Fruit fly (Drosophila melanogaster): ENCODE results near the gene Gs1.

The Gs1 gene

dm6 chr2L:87255-87723 lies 44.6 kb upstream of the Gs1 start, which contains the start of gene net:
TSS of gene net (minus strand) at chr2L:87387.
- peak; percentile 14 for TF ChIP-seq mirr (GFP tag; optimal IDR thresholded peaks at IDR 0.05)
- TF ChIP-seq Doc2 (GFP tag; IDR thresholded peaks at IDR 0.05) = no peak
- no peak for TF ChIP-seq CG9797 (GFP tag; optimal IDR thresholded peaks at IDR 0.05)
- no peak for TF ChIP-seq Dll (GFP tag; IDR thresholded peaks at IDR 0.05; ENCODE audit: partially characterized antibody)
- peak; percentile 70 for TF ChIP-seq salm (tag; optimal IDR thresholded peaks at IDR 0.05)
- no peak for TF ChIP-seq CG1024 (GFP tag; IDR thresholded peaks at IDR 0.05)
- TF ChIP-seq CG12104 (GFP tag; optimal IDR thresholded peaks at IDR 0.05) = peak; percentile 50
- no peak for TF ChIP-seq CG30431 (GFP tag; optimal IDR thresholded peaks at IDR 0.05)
- TF ChIP-seq CG1603 (tag; optimal IDR thresholded peaks at IDR 0.05) = no peak
- TF ChIP-seq tup (GFP tag; optimal IDR thresholded peaks at IDR 0.05) = no peak
- peak; percentile 43 for TF ChIP-seq Hand (GFP tag; optimal IDR thresholded peaks at IDR 0.05)
- no peak for TF ChIP-seq HLH54F (GFP tag; optimal IDR thresholded peaks at IDR 0.05)
- TF ChIP-seq CG3281 (GFP tag; optimal IDR thresholded peaks at IDR 0.05) = peak; percentile 85
- TF ChIP-seq CG34376 (GFP tag; optimal IDR thresholded peaks at IDR 0.05) = peak; percentile 88
- no peak for TF ChIP-seq CG32772 (GFP tag; IDR thresholded peaks at IDR 0.05)
- no peak for TF ChIP-seq CG12071 (GFP tag; optimal IDR thresholded peaks at IDR 0.05)
- peak; percentile 29 for TF ChIP-seq CG2116 (GFP tag; optimal IDR thresholded peaks at IDR 0.05)
- peak; percentile 72 for TF ChIP-seq CG17829 (tag; optimal IDR thresholded peaks at IDR 0.05)
- no peak for TF ChIP-seq klu (GFP tag; IDR thresholded peaks at IDR 0.05)
- no peak for TF ChIP-seq hth (optimal IDR thresholded peaks at IDR 0.05)
- TF ChIP-seq en (GFP tag; optimal IDR thresholded peaks at IDR 0.05) = no peak
- no peak for TF ChIP-seq Sin3A (optimal IDR thresholded peaks at IDR 0.05)
- TF ChIP-seq Atf3 (GFP tag; optimal IDR thresholded peaks at IDR 0.05) = no peak
- no peak for TF ChIP-seq CG4404 (GFP tag; IDR thresholded peaks at IDR 0.05)
- TF ChIP-seq rib (GFP tag; IDR thresholded peaks at IDR 0.05) = no peak
- peak; percentile 11 for TF ChIP-seq CrebB (tag; optimal IDR thresholded peaks at IDR 0.05)
- no peak for TF ChIP-seq grn (GFP tag; optimal IDR thresholded peaks at IDR 0.05)
- TF ChIP-seq gem (tag; optimal IDR thresholded peaks at IDR 0.05) = peak; percentile 79
- peak; percentile 45 for TF ChIP-seq CG10431 (GFP tag; optimal IDR thresholded peaks at IDR 0.05)
- peak; percentile 38 for TF ChIP-seq CG10274 (GFP tag; optimal IDR thresholded peaks at IDR 0.05)
- peak; percentile 66 for TF ChIP-seq gcm (GFP tag; optimal IDR thresholded peaks at IDR 0.05)
- no peak for TF ChIP-seq fru (optimal IDR thresholded peaks at IDR 0.05)
- TF ChIP-seq CG10565 (GFP tag; optimal IDR thresholded peaks at IDR 0.05) = no peak
- TF ChIP-seq Awh (GFP tag; IDR thresholded peaks at IDR 0.05) = no peak
- peak; percentile 77 for TF ChIP-seq nau (GFP tag; optimal IDR thresholded peaks at IDR 0.05)
- TF ChIP-seq CG11560 (tag; IDR thresholded peaks at IDR 0.05) = no peak
- TF ChIP-seq cg (GFP tag; optimal IDR thresholded peaks at IDR 0.05) = no peak
- TF ChIP-seq toy (GFP tag; IDR thresholded peaks at IDR 0.05) = no peak
- no peak for TF ChIP-seq Camta (GFP tag; optimal IDR thresholded peaks at IDR 0.05)
- TF ChIP-seq vnd (GFP tag; IDR thresholded peaks at IDR 0.05; ENCODE audit: partially characterized antibody) = no peak
- TF ChIP-seq Jarid2 (GFP tag; optimal IDR thresholded peaks at IDR 0.05) = peak; percentile 57
- TF ChIP-seq da (GFP tag; optimal IDR thresholded peaks at IDR 0.05) = no peak
- peak; percentile 74 for TF ChIP-seq CG4328 (GFP tag; optimal IDR thresholded peaks at IDR 0.05)
- TF ChIP-seq Max (GFP tag; optimal IDR thresholded peaks at IDR 0.05) = peak; percentile 77
- TF ChIP-seq Ssrp (tag; optimal IDR thresholded peaks at IDR 0.05) = peak; percentile 30
- peak; percentile 87 for TF ChIP-seq grau (tag; optimal IDR thresholded peaks at IDR 0.05)
- TF ChIP-seq CG10321 (GFP tag; IDR thresholded peaks at IDR 0.05) = no peak
- TF ChIP-seq CG30403 (GFP tag; optimal IDR thresholded peaks at IDR 0.05) = peak; percentile 73
- TF ChIP-seq MBD-R2 (GFP tag; IDR thresholded peaks at IDR 0.05) = peak; percentile 45; the same call in 1 of the 2 replicates
- no peak for TF ChIP-seq CG4282 (GFP tag; optimal IDR thresholded peaks at IDR 0.05)
- no peak for TF ChIP-seq Hr39 (optimal IDR thresholded peaks at IDR 0.05)
- TF ChIP-seq CG34422 (GFP tag; IDR thresholded peaks at IDR 0.05) = no peak; the same call in 2 of the 3 replicates
- no peak for TF ChIP-seq CG15073 (GFP tag; optimal IDR thresholded peaks at IDR 0.05)

Data from whole organism, embryonic.